Worm (Caenorhabditis elegans): ENCODE data around the gene sra-28.

- no peak for TF ChIP-seq sea-1 (GFP tag; conservative IDR thresholded peaks at IDR 0.05)
- no peak for TF ChIP-seq hmg-4 (GFP tag; optimal IDR thresholded peaks at IDR 0.05)
- no peak for TF ChIP-seq scrt-1 (GFP tag; IDR thresholded peaks at IDR 0.05)
- TF ChIP-seq pes-1 (GFP tag; IDR thresholded peaks at IDR 0.05) = no peak
- no peak for TF ChIP-seq ceh-13 (GFP tag; optimal IDR thresholded peaks at IDR 0.05)
- no peak for TF ChIP-seq ama-1 (optimal IDR thresholded peaks at IDR 0.05)
- no peak for TF ChIP-seq hnd-1 (tag; optimal IDR thresholded peaks at IDR 0.05)
- no peak for TF ChIP-seq flt-1 (GFP tag; IDR thresholded peaks at IDR 0.05)
- no peak for TF ChIP-seq B0310.2 (tag; optimal IDR thresholded peaks at IDR 0.05)
- TF ChIP-seq F13C5.2 (tag; optimal IDR thresholded peaks at IDR 0.05) = no peak
- TF ChIP-seq ceh-36 (tag; optimal IDR thresholded peaks at IDR 0.05) = no peak
- no peak for TF ChIP-seq hmbx-1 (tag; optimal IDR thresholded peaks at IDR 0.05)
- TF ChIP-seq tbx-11 (GFP tag; IDR thresholded peaks at IDR 0.05) = no peak
Observed at ce11 chrII:6581236-6581635, 7.7 kb upstream of the sra-28 start, which contains the start of gene C56C10.6.
